Worm (Caenorhabditis elegans) whole organism, L3 larva: Measurements from ENCODE around the gene ula-1.

Experiments
- ZK546.5 ChIP-seq: sonication (generic microtip); optimal IDR thresholded peaks from 2 replicates; lab custom pipeline; 2017; ENCODE audit warnings: missing biosample characterization, missing genetic modification characterization
- aly-2 ChIP-seq: fragments of 150-350 bp; optimal IDR thresholded peaks from 2 replicates; lab custom pipeline; 2014; ENCODE audit warnings: missing biosample characterization, missing genetic modification characterization
- ama-1 ChIP-seq: fragments of 150-350 bp; optimal IDR thresholded peaks from 2 replicates; lab custom pipeline; 2018
- ceh-28 ChIP-seq: fragments of 150-350 bp; optimal IDR thresholded peaks from 2 replicates; lab custom pipeline; 2014; ENCODE audit warnings: missing biosample characterization, missing genetic modification reagents, missing genetic modification characterization
- ceh-82 ChIP-seq: fragments of 150-350 bp; optimal IDR thresholded peaks from 2 replicates; lab custom pipeline; 2014; ENCODE audit warnings: missing biosample characterization, missing genetic modification characterization
- ceh-9 ChIP-seq: sonication (generic microtip); optimal IDR thresholded peaks from 2 replicates; lab custom pipeline; 2018; ENCODE audit warnings: missing biosample characterization, missing genetic modification characterization
- daf-12 ChIP-seq: fragments of 150-350 bp; optimal IDR thresholded peaks from 2 replicates; lab custom pipeline; 2014; ENCODE audit warnings: missing biosample characterization, missing genetic modification reagents, missing genetic modification characterization
- egl-27 ChIP-seq: sonication (generic microtip); optimal IDR thresholded peaks from 4 replicates; lab custom pipeline; 2017; ENCODE audit warnings: missing biosample characterization, missing genetic modification reagents, missing genetic modification characterization
- egl-5 ChIP-seq: fragments of 150-350 bp; optimal IDR thresholded peaks from 2 replicates; lab custom pipeline; 2017; ENCODE audit warnings: missing biosample characterization, missing genetic modification reagents, missing genetic modification characterization, inconsistent platforms
- elt-1 ChIP-seq: fragments of 150-350 bp; optimal IDR thresholded peaks from 2 replicates; lab custom pipeline; 2014; ENCODE audit warnings: missing biosample characterization, missing genetic modification characterization
- elt-2 ChIP-seq: sonication (generic microtip); optimal IDR thresholded peaks from 2 replicates; lab custom pipeline; 2016; ENCODE audit warnings: missing genetic modification reagents, mild to moderate bottlenecking, missing genetic modification characterization, missing compliant biosample characterization
- elt-3 ChIP-seq, 3 experiments: fragments of 150-350 bp in 1 of 3; sonication (generic microtip) in 2 of 3; optimal IDR thresholded peaks; 2 replicates in 2 of 3; 4 replicates in 1 of 3; lab custom pipeline; 2014 to 2017; ENCODE audit warnings: missing biosample characterization in 3 of 3, missing genetic modification characterization in 3 of 3
- eor-1 ChIP-seq, 2 experiments: fragments of 150-350 bp; optimal IDR thresholded peaks; 2 replicates each; lab custom pipeline; 2014 to 2018; ENCODE audit warnings: missing biosample characterization in 2 of 2, missing genetic modification characterization in 2 of 2
- fkh-10 ChIP-seq: sonication (generic microtip); optimal IDR thresholded peaks from 2 replicates; lab custom pipeline; 2017; ENCODE audit warnings: missing biosample characterization, missing genetic modification reagents, missing genetic modification characterization
- lin-15B ChIP-seq: fragments of 150-350 bp; optimal IDR thresholded peaks from 2 replicates; lab custom pipeline; 2014; ENCODE audit warnings: missing biosample characterization, missing genetic modification characterization
- lin-39 ChIP-seq: fragments of 150-350 bp; optimal IDR thresholded peaks from 2 replicates; lab custom pipeline; 2018; ENCODE audit warnings: missing biosample characterization, missing genetic modification reagents, missing genetic modification characterization
- mml-1 ChIP-seq: fragments of 150-350 bp; sonication (generic microtip); optimal IDR thresholded peaks from 3 replicates; lab custom pipeline; 2014; ENCODE audit warnings: missing biosample characterization, missing genetic modification characterization
- nfya-1 ChIP-seq: sonication (generic microtip); optimal IDR thresholded peaks from 2 replicates; lab custom pipeline; 2017; ENCODE audit warnings: missing genetic modification characterization, mild to moderate bottlenecking, missing compliant biosample characterization, antibody characterized with exemption, moderate library complexity; ENCODE audit not compliant: insufficient read depth
- nhr-11 ChIP-seq: fragments of 150-350 bp; optimal IDR thresholded peaks from 2 replicates; lab custom pipeline; 2014; ENCODE audit warnings: missing biosample characterization, missing genetic modification characterization
- nhr-12 ChIP-seq: fragments of 150-350 bp; optimal IDR thresholded peaks from 2 replicates; lab custom pipeline; 2014; ENCODE audit warnings: missing biosample characterization, missing genetic modification characterization
- nhr-28 ChIP-seq: fragments of 150-350 bp; optimal IDR thresholded peaks from 2 replicates; lab custom pipeline; 2014; ENCODE audit warnings: missing biosample characterization, missing genetic modification characterization
- nhr-43 ChIP-seq: sonication (generic microtip); optimal IDR thresholded peaks from 2 replicates; lab custom pipeline; 2016; ENCODE audit warnings: mild to moderate bottlenecking, missing genetic modification characterization, missing compliant biosample characterization; ENCODE audit not compliant: poor library complexity, severe bottlenecking
- nhr-67 ChIP-seq: fragments of 150-350 bp; optimal IDR thresholded peaks from 2 replicates; lab custom pipeline; 2014; ENCODE audit warnings: missing biosample characterization, missing genetic modification characterization
- nhr-76 ChIP-seq: fragments of 150-350 bp; sonication (generic microtip); optimal IDR thresholded peaks from 5 replicates; lab custom pipeline; 2014; ENCODE audit warnings: missing biosample characterization, missing genetic modification characterization
- nhr-77 ChIP-seq: fragments of 150-350 bp; optimal IDR thresholded peaks from 2 replicates; lab custom pipeline; 2014; ENCODE audit warnings: missing biosample characterization, missing genetic modification characterization
- pqm-1 ChIP-seq: fragments of 150-350 bp; optimal IDR thresholded peaks from 2 replicates; lab custom pipeline; 2017; ENCODE audit warnings: missing biosample characterization, missing genetic modification characterization, inconsistent platforms
- sea-2 ChIP-seq: fragments of 150-350 bp; sonication (generic microtip); optimal IDR thresholded peaks from 4 replicates; lab custom pipeline; 2014; ENCODE audit warnings: missing biosample characterization, missing genetic modification reagents, missing genetic modification characterization
- skn-1 ChIP-seq: fragments of 150-350 bp; optimal IDR thresholded peaks from 2 replicates; lab custom pipeline; 2014; ENCODE audit warnings: missing biosample characterization, missing genetic modification characterization
- snpc-4 ChIP-seq: fragments of 150-350 bp; optimal IDR thresholded peaks from 2 replicates; lab custom pipeline; 2014; ENCODE audit warnings: missing biosample characterization, missing genetic modification characterization
- unc-39 ChIP-seq: sonication (generic microtip); optimal IDR thresholded peaks from 4 replicates; lab custom pipeline; 2017; ENCODE audit warnings: missing biosample characterization, missing genetic modification characterization
- unc-62 ChIP-seq: fragments of 150-350 bp; sonication (generic microtip); optimal IDR thresholded peaks from 4 replicates; lab custom pipeline; 2014; ENCODE audit warnings: missing biosample characterization, missing genetic modification reagents, missing genetic modification characterization
- zag-1 ChIP-seq: fragments of 150-350 bp; optimal IDR thresholded peaks from 2 replicates; lab custom pipeline; 2014; ENCODE audit warnings: missing biosample characterization, missing genetic modification characterization
- ztf-11 ChIP-seq: fragments of 150-350 bp; optimal IDR thresholded peaks from 2 replicates; lab custom pipeline; 2014; ENCODE audit warnings: missing biosample characterization, missing genetic modification characterization
- ztf-4 ChIP-seq: fragments of 150-350 bp; optimal IDR thresholded peaks from 2 replicates; lab custom pipeline; 2014; ENCODE audit warnings: missing biosample characterization, missing genetic modification characterization

The ula-1 gene

DNA sequence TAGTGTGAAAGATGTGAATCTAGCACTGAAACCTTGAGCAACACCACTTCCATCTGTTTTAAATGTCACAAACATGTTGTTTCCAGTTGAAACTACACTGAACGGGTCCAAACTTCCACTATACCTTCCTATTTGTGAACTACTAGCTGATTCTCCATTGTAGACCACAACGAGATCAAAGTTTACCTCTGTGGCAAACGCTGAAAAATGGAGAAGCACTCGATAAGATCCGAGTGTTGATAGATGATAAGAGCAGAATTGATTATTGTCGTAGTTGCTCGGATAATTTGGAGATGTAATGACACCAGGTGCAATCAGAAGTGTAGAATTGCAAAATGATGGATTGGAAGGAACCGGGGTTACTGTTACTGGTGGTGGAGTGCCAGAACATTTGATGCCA, 38.2 kb downstream of the ula-1 start:
- TF ChIP-seq nhr-11 (tag; lab: Kevin White, UChicago) (no peak), ztf-11 (no peak), pqm-1 (tag; lab: Kevin White, UChicago) (peak; percentile 37), elt-2 (tag; lab: Kevin White, UChicago) (peak; percentile 72)
- TF ChIP-seq, all 47 proteins: peak for 2

DNA sequence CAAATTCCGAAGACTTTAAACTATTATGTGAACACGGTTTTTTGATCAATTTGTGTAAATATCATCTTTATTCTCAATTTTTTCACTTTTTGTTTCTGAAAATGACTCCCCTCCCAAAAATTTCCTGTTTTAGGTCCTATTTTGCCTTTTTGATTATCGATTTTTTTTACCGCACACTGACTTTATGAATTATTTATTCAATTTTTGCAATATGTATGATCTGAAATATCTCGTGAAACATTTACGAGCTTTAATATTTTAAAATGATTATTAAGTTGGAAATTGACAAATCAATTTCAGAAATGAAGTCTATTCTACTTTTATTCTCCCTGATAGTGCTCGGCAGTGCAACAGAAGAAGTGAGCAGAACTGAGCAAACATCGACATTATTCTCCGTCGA, 40.7 kb downstream of the ula-1 start, which contains the start of gene C35D10.1:
TSS of gene C35D10.1 (plus strand) at position 301 of the 400 bp plus-strand sequence.
- peak; percentile 15 for TF ChIP-seq ceh-28
- no peak for TF ChIP-seq sea-2 (GFP tag; lab: Kevin White, UChicago)
- TF ChIP-seq, all 47 proteins: peak for 1

- peak; percentile 47 for TF ChIP-seq nfya-1
- TF ChIP-seq daf-12 (tag; lab: Kevin White, UChicago): no peak
- peak; percentile 29 for TF ChIP-seq snpc-4 (tag; lab: Kevin White, UChicago)
- no peak for TF ChIP-seq sea-2 (GFP tag; lab: Kevin White, UChicago)
- TF ChIP-seq skn-1 (tag; lab: Kevin White, UChicago): peak; percentile 27
- TF ChIP-seq lin-15B (tag; lab: Kevin White, UChicago): peak; percentile 61
- TF ChIP-seq ceh-9 (tag; lab: Kevin White, UChicago): no peak
- TF ChIP-seq elt-2 (tag; lab: Kevin White, UChicago): peak; percentile 3
- TF ChIP-seq ztf-4 (tag; lab: Kevin White, UChicago): no peak
Observed at ce11 chrIII:4878281-4878680, 41.8 kb downstream of the ula-1 start, which contains the start of the genes tost-1 and arx-6. tost-1 (minus strand) TSS chrIII:4878311. arx-6 (plus strand) TSS chrIII:4878658.

- TF ChIP-seq fkh-10 (GFP tag; lab: Kevin White, UChicago) (peak; percentile 39), daf-12 (tag; lab: Kevin White, UChicago) (no peak)
Observed at ce11 chrIII:4875663-4876062, 44.5 kb downstream of the ula-1 start.

- TF ChIP-seq mml-1 (tag; lab: Kevin White, UChicago) (no peak), nhr-77 (tag; lab: Kevin White, UChicago) (no peak), ceh-82 (tag; lab: Kevin White, UChicago) (no peak), ama-1 (lab: Kevin White, UChicago) (no peak), unc-39 (tag; lab: Kevin White, UChicago) (no peak), lin-39 (tag; lab: Kevin White, UChicago) (no peak), daf-12 (tag; lab: Kevin White, UChicago) (no peak), nhr-28 (tag; lab: Kevin White, UChicago) (no peak), nhr-76 (tag; lab: Kevin White, UChicago) (no peak), pqm-1 (tag; lab: Kevin White, UChicago) (no peak), aly-2 (tag; lab: Kevin White, UChicago) (no peak), zag-1 (tag; lab: Kevin White, UChicago) (no peak), elt-1 (tag; lab: Kevin White, UChicago) (no peak)
- TF ChIP-seq, all 47 proteins: peak for 0
Observed at ce11 chrIII:4874671-4875070, 45.5 kb downstream of the ula-1 start, which contains the start of gene C35D10.12. C35D10.12 (minus strand) TSS chrIII:4874771.

DNA sequence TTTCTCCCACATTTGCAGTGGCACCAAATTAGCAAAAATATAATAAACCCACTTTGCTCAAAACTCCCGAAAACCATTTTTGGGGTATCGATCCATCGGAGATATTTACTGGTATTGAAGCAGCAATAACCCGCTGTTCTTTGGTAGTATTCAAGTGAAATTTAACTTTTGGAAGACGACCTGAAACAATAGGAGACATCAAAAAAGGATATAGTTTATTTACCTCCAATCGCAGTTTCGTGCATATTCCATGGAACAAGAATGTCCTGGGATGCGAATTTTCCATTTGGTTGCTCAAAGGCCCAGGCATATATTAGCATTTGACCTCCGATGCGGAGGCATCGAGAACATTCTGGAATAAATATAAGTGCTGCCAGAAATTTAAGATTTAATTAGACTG, 46.7 kb downstream of the ula-1 start:
- TF ChIP-seq elt-3 (tag; optimal IDR thresholded peaks at IDR 0.05; lab: Kevin White, UChicago) (no peak), zag-1 (tag; lab: Kevin White, UChicago) (no peak), nhr-12 (no peak), ZK546.5 (tag; lab: Kevin White, UChicago) (no peak), nhr-43 (tag; lab: Kevin White, UChicago) (no peak), daf-12 (tag; lab: Kevin White, UChicago) (no peak), egl-5 (no peak), egl-27 (no peak), elt-1 (tag; lab: Kevin White, UChicago) (no peak), aly-2 (tag; lab: Kevin White, UChicago) (no peak), nhr-67 (no peak), lin-15B (tag; lab: Kevin White, UChicago) (no peak), eor-1 (tag; optimal IDR thresholded peaks at IDR 0.05; lab: Kevin White, UChicago) (no peak), unc-62 (GFP tag; lab: Kevin White, UChicago) (no peak), fkh-10 (GFP tag; lab: Kevin White, UChicago) (no peak), unc-39 (tag; lab: Kevin White, UChicago) (no peak), sea-2 (GFP tag; lab: Kevin White, UChicago) (no peak), snpc-4 (tag; lab: Kevin White, UChicago) (no peak), skn-1 (tag; lab: Kevin White, UChicago) (no peak), nfya-1 (no peak)
